Worm (Caenorhabditis elegans) whole organism, young adult: ENCODE measurements around the gene pgl-3.
A peak's percentile ranks its signal among the peaks of the same experiment; 100 is the strongest.
"Not testable (repeated sequence)": the region's sequence is repeated elsewhere in the genome, so short reads cannot be mapped to it uniquely, and the experiment has no call there.

Experiments used
- B0261.1 ChIP-seq: sonication (generic microtip); optimal IDR thresholded peaks from 2 replicates; lab custom pipeline; 2016; ENCODE audit warnings: mild to moderate bottlenecking, missing genetic modification characterization, moderate library complexity, missing compliant biosample characterization
- F22D6.2 ChIP-seq: sonication (generic microtip); optimal IDR thresholded peaks from 2 replicates; lab custom pipeline; 2016; ENCODE audit warnings: mild to moderate bottlenecking, missing genetic modification characterization, missing compliant biosample characterization
- F33H1.4 ChIP-seq: fragments of 200-800 bp; sonication (Bioruptor generic); IDR thresholded peaks from 2 replicates; pipeline ENCODE4 v1.3.6; 2022; ENCODE audit warnings: missing genetic modification reagents, missing genetic modification characterization, missing compliant biosample characterization
- F57C9.4 ChIP-seq: sonication (generic microtip); optimal IDR thresholded peaks from 2 replicates; lab custom pipeline; 2017; ENCODE audit warnings: mild to moderate bottlenecking, missing genetic modification characterization, missing compliant biosample characterization
- Y53F4B.3 ChIP-seq: fragments of 200-800 bp; sonication (Bioruptor generic); IDR thresholded peaks from 2 replicates; pipeline ENCODE4 v1.3.6; 2022; ENCODE audit warnings: missing genetic modification reagents, missing genetic modification characterization, missing compliant biosample characterization
- Y67H2A.10 ChIP-seq: fragments of 200-800 bp; sonication (Bioruptor generic); conservative IDR thresholded peaks from 2 replicates; pipeline ENCODE4 v1.3.6; 2022; ENCODE audit warnings: missing genetic modification reagents, missing genetic modification characterization, missing compliant biosample characterization
- aptf-2 ChIP-seq: fragments of 200-800 bp; sonication (Bioruptor generic); conservative IDR thresholded peaks from 2 replicates; pipeline ENCODE4 v1.3.6; 2022; ENCODE audit warnings: missing genetic modification reagents, missing genetic modification characterization, missing compliant biosample characterization
- cebp-2 ChIP-seq: fragments of 200-800 bp; sonication (Bioruptor generic); IDR thresholded peaks from 2 replicates; pipeline ENCODE4 v1.3.6; 2022; ENCODE audit warnings: missing genetic modification characterization, missing compliant biosample characterization
- ceh-100 ChIP-seq: fragments of 200-800 bp; sonication (Bioruptor generic); IDR thresholded peaks from 2 replicates; pipeline ENCODE4 v1.3.6; 2022; ENCODE audit warnings: missing genetic modification reagents, missing genetic modification characterization, missing compliant biosample characterization
- ceh-27 ChIP-seq: fragments of 200-800 bp; sonication (Bioruptor generic); optimal IDR thresholded peaks from 2 replicates; lab custom pipeline; 2018; ENCODE audit warnings: mild to moderate bottlenecking, missing genetic modification characterization, moderate library complexity, missing compliant biosample characterization
- dox-1 ChIP-seq: fragments of 200-800 bp; sonication (Bioruptor generic); IDR thresholded peaks from 2 replicates; pipeline ENCODE4 v1.3.6; 2022; ENCODE audit warnings: missing genetic modification reagents, missing genetic modification characterization, missing compliant biosample characterization
- egl-44 ChIP-seq: fragments of 200-800 bp; sonication (Bioruptor generic); IDR thresholded peaks from 2 replicates; pipeline ENCODE4 v1.3.6; 2022; ENCODE audit warnings: missing genetic modification reagents, missing genetic modification characterization, missing compliant biosample characterization
- egrh-3 ChIP-seq: fragments of 200-800 bp; sonication (Bioruptor generic); IDR thresholded peaks from 2 replicates; pipeline ENCODE4 v1.3.6; 2022; ENCODE audit warnings: missing genetic modification reagents, missing genetic modification characterization, missing compliant biosample characterization
- ekl-4 ChIP-seq: fragments of 200-800 bp; sonication (Bioruptor generic); IDR thresholded peaks from 2 replicates; pipeline ENCODE4 v1.3.6; 2022; ENCODE audit warnings: missing genetic modification reagents, missing genetic modification characterization, missing compliant biosample characterization
- ets-4 ChIP-seq: fragments of 200-800 bp; sonication (Bioruptor generic); optimal IDR thresholded peaks from 2 replicates; lab custom pipeline; 2018; ENCODE audit warnings: mild to moderate bottlenecking, missing genetic modification characterization, missing compliant biosample characterization
- fkh-3 ChIP-seq: sonication (generic microtip); optimal IDR thresholded peaks from 2 replicates; lab custom pipeline; 2016; ENCODE audit warnings: mild to moderate bottlenecking, missing genetic modification characterization, missing compliant biosample characterization
- him-1 ChIP-seq: sonication (generic microtip); optimal IDR thresholded peaks from 2 replicates; lab custom pipeline; 2016; ENCODE audit warnings: missing genotype, missing genetic modification reagents, missing genetic modification characterization, missing compliant biosample characterization
- hmg-1.2 ChIP-seq: fragments of 200-800 bp; sonication (Bioruptor generic); IDR thresholded peaks from 2 replicates; pipeline ENCODE4 v1.3.6; 2022; ENCODE audit warnings: missing genetic modification reagents, missing genetic modification characterization, missing compliant biosample characterization
- hsf-1 ChIP-seq: fragments of 200-800 bp; sonication (Bioruptor generic); IDR thresholded peaks from 2 replicates; pipeline ENCODE4 v1.3.6; 2022; ENCODE audit warnings: missing genetic modification reagents, missing genetic modification characterization, missing compliant biosample characterization
- lag-1 ChIP-seq: fragments of 200-800 bp; sonication (Bioruptor generic); IDR thresholded peaks from 2 replicates; pipeline ENCODE4 v1.3.6; 2022; ENCODE audit warnings: missing genetic modification reagents, missing genetic modification characterization, missing compliant biosample characterization
- lir-1 ChIP-seq: fragments of 200-800 bp; sonication (Bioruptor generic); conservative IDR thresholded peaks from 2 replicates; pipeline ENCODE4 v1.3.6; 2022; ENCODE audit warnings: missing genetic modification reagents, missing genetic modification characterization, missing compliant biosample characterization
- lsl-1 ChIP-seq: fragments of 200-800 bp; sonication (Bioruptor generic); optimal IDR thresholded peaks from 2 replicates; lab custom pipeline; 2018; ENCODE audit warnings: mild to moderate bottlenecking, missing genetic modification characterization, moderate library complexity, missing compliant biosample characterization
- madf-3 ChIP-seq: fragments of 200-800 bp; sonication (Bioruptor generic); IDR thresholded peaks from 2 replicates; pipeline ENCODE4 v1.3.6; 2022; ENCODE audit warnings: missing genetic modification reagents, missing genetic modification characterization, missing compliant biosample characterization
- mcd-1 ChIP-seq: fragments of 200-800 bp; sonication (Bioruptor generic); IDR thresholded peaks from 2 replicates; pipeline ENCODE4 v1.3.6; 2022; ENCODE audit warnings: missing genetic modification reagents, missing genetic modification characterization, missing compliant biosample characterization
- nfya-1 ChIP-seq: sonication (generic microtip); optimal IDR thresholded peaks from 2 replicates; lab custom pipeline; 2017; ENCODE audit warnings: antibody characterized with exemption, missing compliant biosample characterization, missing genetic modification characterization, borderline replicate concordance; ENCODE audit not compliant: insufficient read depth
- nfya-2 ChIP-seq: fragments of 200-800 bp; sonication (Bioruptor generic); IDR thresholded peaks from 2 replicates; pipeline ENCODE4 v1.3.6; 2022; ENCODE audit warnings: missing genetic modification reagents, missing genetic modification characterization, missing compliant biosample characterization
- nhr-80 ChIP-seq: sonication (generic microtip); optimal IDR thresholded peaks from 2 replicates; lab custom pipeline; 2016; ENCODE audit warnings: missing genetic modification characterization, missing compliant biosample characterization
- sea-2 ChIP-seq: fragments of 200-800 bp; sonication (Bioruptor generic); IDR thresholded peaks from 2 replicates; pipeline ENCODE4 v1.3.6; 2022; ENCODE audit warnings: missing genetic modification characterization, missing compliant biosample characterization
- snpc-1.1 ChIP-seq: sonication (generic microtip); optimal IDR thresholded peaks from 2 replicates; lab custom pipeline; 2017; ENCODE audit warnings: missing genetic modification characterization, mild to moderate bottlenecking, missing compliant biosample characterization, antibody characterized with exemption, moderate library complexity, missing genotype, missing genetic modification reagents; ENCODE audit not compliant: insufficient read depth
- somi-1 ChIP-seq: fragments of 200-800 bp; sonication (Bioruptor generic); optimal IDR thresholded peaks from 2 replicates; lab custom pipeline; 2018; ENCODE audit warnings: mild to moderate bottlenecking, missing genetic modification characterization, missing compliant biosample characterization
- unc-130 ChIP-seq: sonication (generic microtip); optimal IDR thresholded peaks from 2 replicates; lab custom pipeline; 2016; ENCODE audit warnings: missing genetic modification reagents, missing genetic modification characterization, missing compliant biosample characterization

The pgl-3 gene

ce11 chrV:4760674-4761073 is 4.9 kb downstream of the pgl-3 start, which contains the start of gene bgnt-1.4:
TSS of gene bgnt-1.4 (plus strand) at chrV:4760974.
- not testable (repeated sequence) for TF ChIP-seq snpc-1.1 (tag; lab: Kevin White, UChicago); ets-4; lsl-1 (GFP tag; lab: Kevin White, UChicago)

ce11 chrV:4766501-4766900 is 10.7 kb downstream of the pgl-3 start, which contains the start of gene C18G1.8:
TSS of gene C18G1.8 (minus strand) at chrV:4766601.
- no peak for TF ChIP-seq B0261.1
- TF ChIP-seq fkh-3 = no peak
- no peak for TF ChIP-seq cebp-2
- no peak for TF ChIP-seq mcd-1 (GFP tag; lab: Robert Waterston, UW)
- TF ChIP-seq F33H1.4 (GFP tag; lab: Robert Waterston, UW) = no peak
- no peak for TF ChIP-seq ceh-100 (GFP tag; lab: Robert Waterston, UW)
- no peak for TF ChIP-seq lsl-1 (GFP tag; lab: Kevin White, UChicago)
- no peak for TF ChIP-seq unc-130 (GFP tag; lab: Kevin White, UChicago)
- no peak for TF ChIP-seq sea-2 (GFP tag; lab: Robert Waterston, UW)
- TF ChIP-seq hmg-1.2 (GFP tag; lab: Robert Waterston, UW) = no peak
- no peak for TF ChIP-seq aptf-2 (GFP tag; lab: Robert Waterston, UW)
- no peak for TF ChIP-seq nfya-2 (GFP tag; lab: Robert Waterston, UW)
- no peak for TF ChIP-seq lir-1

ce11 chrV:4767537-4767936 is 11.8 kb downstream of the pgl-3 start:
- peak; percentile 94 for TF ChIP-seq hsf-1 (GFP tag; lab: Robert Waterston, UW)

DNA sequence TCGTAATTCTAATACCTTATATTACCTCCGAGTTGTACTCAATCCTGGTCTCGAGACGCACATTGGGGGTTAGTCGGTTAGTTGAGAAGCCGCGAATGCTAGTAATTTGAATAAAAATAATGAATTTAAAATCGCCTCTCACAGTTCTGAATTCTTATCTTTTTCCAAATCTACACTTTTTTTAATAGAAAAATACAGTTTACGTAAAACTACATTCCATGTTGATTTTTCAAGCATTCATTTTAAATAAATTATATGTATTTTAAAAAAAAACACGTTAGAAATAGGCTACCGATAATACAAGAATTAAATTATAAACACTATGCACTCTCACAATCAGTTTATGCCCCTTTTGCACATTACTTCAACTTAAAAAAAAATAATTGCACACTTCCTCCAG is 13.9 kb downstream of the pgl-3 start, which contains the start of gene C18G1.9:
C18G1.9 (minus strand) TSS at position 101 of the 400 bp plus-strand sequence.
- TF ChIP-seq egl-44 (GFP tag; lab: Robert Waterston, UW) = no peak
- TF ChIP-seq mcd-1 (GFP tag; lab: Robert Waterston, UW) = no peak
- TF ChIP-seq Y53F4B.3 = no peak
- no peak for TF ChIP-seq Y67H2A.10
- TF ChIP-seq F22D6.2 = no peak
- no peak for TF ChIP-seq madf-3 (GFP tag; lab: Robert Waterston, UW)
- no peak for TF ChIP-seq ceh-27 (GFP tag; lab: Kevin White, UChicago)
- no peak for TF ChIP-seq ekl-4 (GFP tag; lab: Robert Waterston, UW)

ce11 chrV:4770408-4770947 is 14.7 kb downstream of the pgl-3 start, which contains the start of gene elt-7:
TSS of gene elt-7 (plus strand) at chrV:4770670.
- no peak for TF ChIP-seq him-1 (tag; lab: Kevin White, UChicago)
- TF ChIP-seq dox-1 (GFP tag; lab: Robert Waterston, UW) = 0 out of 2 replicates have a peak, but pooled peaks have one; percentile 7
- TF ChIP-seq nhr-80 (tag; lab: Kevin White, UChicago) = peak; percentile 77
- 0 out of 2 replicates have a peak, but pooled peaks have one; percentile 17 for TF ChIP-seq lag-1 (GFP tag; lab: Robert Waterston, UW)

- TF ChIP-seq ceh-27 (GFP tag; lab: Kevin White, UChicago) = no peak
- no peak for TF ChIP-seq egrh-3 (GFP tag; lab: Robert Waterston, UW)
- no peak for TF ChIP-seq nfya-1 (tag; lab: Kevin White, UChicago)
- no peak for TF ChIP-seq somi-1 (GFP tag; lab: Kevin White, UChicago)
- TF ChIP-seq F57C9.4 = no peak
Observed at ce11 chrV:4775140-4775539, 19.4 kb downstream of the pgl-3 start.
